Fruit fly (Drosophila melanogaster) whole organism, wandering third instar larva: Measurements from ENCODE around the gene SF2.

ENCODE experiments used
- Hnf4 ChIP-seq: fragments of 200-800 bp; sonication (Bioruptor generic); optimal IDR thresholded peaks from 2 replicates; lab custom pipeline; 2016; ENCODE audit warnings: missing biosample characterization, mild to moderate bottlenecking, missing genetic modification characterization
- pan ChIP-seq: fragments of >200 bp; optimal IDR thresholded peaks from 2 replicates; lab custom pipeline; 2017
- psq ChIP-seq: fragments of 200-800 bp; sonication (Bioruptor generic); optimal IDR thresholded peaks from 3 replicates; lab custom pipeline; 2017; ENCODE audit warnings: missing biosample characterization, mild to moderate bottlenecking, missing genetic modification characterization, moderate library complexity

DNA sequence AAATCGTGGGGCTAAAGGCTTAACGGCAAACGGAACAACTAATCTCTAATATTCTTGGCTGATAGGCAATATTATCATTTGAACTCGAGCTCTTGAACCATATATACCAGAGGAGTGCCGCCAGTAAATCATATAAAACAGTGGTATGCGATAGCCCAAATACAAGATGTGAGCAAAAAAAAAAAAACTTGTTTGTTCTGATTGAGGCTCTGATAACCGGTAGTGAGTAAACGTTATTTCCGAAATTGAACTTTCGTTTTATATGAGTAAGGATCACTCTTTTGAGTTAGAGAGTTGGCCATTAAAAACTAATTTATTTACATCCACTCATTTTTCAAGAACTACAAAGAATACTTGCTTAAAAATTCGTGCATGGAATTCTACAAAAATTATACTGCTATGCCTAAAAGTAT lies 31.7 kb downstream of the SF2 start:
- TF ChIP-seq psq (GFP tag; lab: Kevin White, UChicago) (no peak), Hnf4 (GFP tag; lab: Kevin White, UChicago) (no peak), pan (no peak)
